Fruit fly (Drosophila melanogaster) whole organism, embryonic: ENCODE data around the gene Argk1.
A peak's percentile ranks its signal among the peaks of the same experiment; 100 is the strongest.

Experiments used
- Aef1 ChIP-seq: fragments of 200-800 bp; sonication (Bioruptor generic); IDR thresholded peaks from 3 replicates; pipeline ENCODE4 v1.3.6; 2022; ENCODE audit warnings: missing biosample characterization, missing genetic modification characterization
- Asciz ChIP-seq: fragments of 200-800 bp; sonication (Bioruptor generic); optimal IDR thresholded peaks from 2 replicates; lab custom pipeline; 2017; ENCODE audit warnings: missing biosample characterization, mild to moderate bottlenecking, missing genetic modification characterization, missing genetic modification reagents
- CG10565 ChIP-seq: fragments of 200-800 bp; sonication (Bioruptor generic); optimal IDR thresholded peaks from 3 replicates; lab custom pipeline; 2016; ENCODE audit warnings: missing biosample characterization, mild to moderate bottlenecking, missing genetic modification characterization
- CG1233 ChIP-seq: fragments of 200-800 bp; sonication (Bioruptor generic); optimal IDR thresholded peaks from 4 replicates; lab custom pipeline; 2018; ENCODE audit warnings: missing biosample characterization, mild to moderate bottlenecking, missing genetic modification characterization
- CG13123 ChIP-seq: fragments of 200-800 bp; sonication (Bioruptor generic); optimal IDR thresholded peaks from 2 replicates; lab custom pipeline; 2016; ENCODE audit warnings: missing biosample characterization, missing genetic modification characterization
- CG15479 ChIP-seq: fragments of 200-800 bp; sonication (Bioruptor generic); optimal IDR thresholded peaks from 3 replicates; lab custom pipeline; 2019; ENCODE audit warnings: missing biosample characterization, mild to moderate bottlenecking, missing genetic modification characterization, moderate library complexity
- CG15696 ChIP-seq: fragments of 200-800 bp; sonication (Bioruptor generic); optimal IDR thresholded peaks from 2 replicates; lab custom pipeline; 2019; ENCODE audit warnings: missing biosample characterization, mild to moderate bottlenecking, missing genetic modification characterization, moderate library complexity
- CG16863 ChIP-seq: fragments of 200-800 bp; sonication (Bioruptor generic); optimal IDR thresholded peaks from 3 replicates; lab custom pipeline; 2016; ENCODE audit warnings: missing biosample characterization, missing genetic modification characterization
- CG17385 ChIP-seq: fragments of 200-800 bp; sonication (Bioruptor generic); optimal IDR thresholded peaks from 3 replicates; lab custom pipeline; 2018; ENCODE audit warnings: missing biosample characterization, mild to moderate bottlenecking, missing genetic modification characterization
- CG17802 ChIP-seq: fragments of 200-800 bp; sonication (Bioruptor generic); optimal IDR thresholded peaks from 2 replicates; lab custom pipeline; 2018; ENCODE audit warnings: missing biosample characterization, mild to moderate bottlenecking, missing genetic modification characterization, moderate library complexity
- CG2678 ChIP-seq: fragments of 200-800 bp; sonication (Bioruptor generic); optimal IDR thresholded peaks from 3 replicates; lab custom pipeline; 2019; ENCODE audit warnings: missing biosample characterization, mild to moderate bottlenecking, missing genetic modification characterization, moderate library complexity
- CG30020 ChIP-seq: fragments of 200-800 bp; optimal IDR thresholded peaks from 2 replicates; lab custom pipeline; 2019; ENCODE audit warnings: missing biosample characterization, mild to moderate bottlenecking, missing genetic modification characterization, moderate library complexity
- CG32772 ChIP-seq: fragments of 200-800 bp; sonication (Bioruptor generic); IDR thresholded peaks from 2 replicates; pipeline ENCODE4 v1.3.6; 2022; ENCODE audit warnings: missing biosample characterization, missing genetic modification characterization
- CG34224 ChIP-seq: fragments of 200-800 bp; sonication (Bioruptor generic); IDR thresholded peaks from 3 replicates; pipeline ENCODE4 v1.3.6; 2022; ENCODE audit warnings: missing biosample characterization, missing genetic modification characterization; ENCODE audit not compliant: partially characterized antibody
- CG5180 ChIP-seq: fragments of 200-800 bp; sonication (Bioruptor generic); optimal IDR thresholded peaks from 3 replicates; lab custom pipeline; 2017; ENCODE audit warnings: missing biosample characterization, missing genetic modification characterization, mild to moderate bottlenecking, moderate library complexity, missing genetic modification reagents
- Deaf1 ChIP-seq: fragments of 200-800 bp; optimal IDR thresholded peaks from 3 replicates; lab custom pipeline; 2019; ENCODE audit warnings: missing biosample characterization, mild to moderate bottlenecking, missing genetic modification characterization, moderate library complexity
- Dll ChIP-seq: fragments of 200-800 bp; sonication (Bioruptor generic); IDR thresholded peaks from 4 replicates; pipeline ENCODE4 v1.3.6; 2022; ENCODE audit warnings: missing biosample characterization, missing genetic modification characterization; ENCODE audit not compliant: partially characterized antibody
- ERR ChIP-seq: fragments of 200-800 bp; sonication (Bioruptor generic); optimal IDR thresholded peaks from 2 replicates; lab custom pipeline; 2016; ENCODE audit warnings: missing biosample characterization, missing genetic modification characterization
- Fer1 ChIP-seq: fragments of 200-800 bp; sonication (Bioruptor generic); optimal IDR thresholded peaks from 2 replicates; lab custom pipeline; 2017; ENCODE audit warnings: missing biosample characterization, mild to moderate bottlenecking, missing genetic modification characterization
- GATAe ChIP-seq: fragments of 200-800 bp; sonication (Bioruptor generic); conservative IDR thresholded peaks from 2 replicates; pipeline ENCODE4 v1.3.6; 2022; ENCODE audit warnings: missing biosample characterization, missing genetic modification characterization
- HmgD ChIP-seq: fragments of 200-800 bp; sonication (Bioruptor generic); optimal IDR thresholded peaks from 3 replicates; lab custom pipeline; 2016; ENCODE audit warnings: missing biosample characterization, missing genetic modification characterization
- Hr51 ChIP-seq, 2 experiments: fragments of 200-800 bp; sonication (Bioruptor generic); optimal IDR thresholded peaks; 2 replicates in 1 of 2; 3 replicates in 1 of 2; lab custom pipeline; 2016 to 2018; ENCODE audit warnings: missing biosample characterization in 2 of 2, missing genetic modification characterization in 2 of 2, mild to moderate bottlenecking in 1 of 2, moderate library complexity in 1 of 2
- Med ChIP-seq: fragments of 200-800 bp; sonication (Bioruptor generic); peaks from one replicate; lab custom pipeline; 2016; ENCODE audit warnings: missing biosample characterization, missing genetic modification characterization, mild to moderate bottlenecking, inconsistent platforms, moderate library complexity
- Nf-YB ChIP-seq: fragments of 200-800 bp; sonication (Bioruptor generic); optimal IDR thresholded peaks from 3 replicates; lab custom pipeline; 2019; ENCODE audit warnings: missing biosample characterization, mild to moderate bottlenecking, missing genetic modification characterization, moderate library complexity
- Nf-YC ChIP-seq: fragments of 200-800 bp; optimal IDR thresholded peaks from 3 replicates; lab custom pipeline; 2019; ENCODE audit warnings: missing biosample characterization, mild to moderate bottlenecking, missing genetic modification characterization, moderate library complexity
- Stat92E ChIP-seq, 3 experiments: fragments of >200 bp in 2 of 3; fragments of 200-800 bp in 1 of 3; sonication (Bioruptor generic) in 1 of 3; optimal IDR thresholded peaks; 2 replicates each; lab custom pipeline; 2017 to 2019; ENCODE audit warnings: missing biosample characterization in 3 of 3, missing genetic modification characterization in 3 of 3, mild to moderate bottlenecking in 1 of 3, moderate library complexity in 1 of 3
- bbx ChIP-seq: fragments of 200-800 bp; sonication (Bioruptor generic); IDR thresholded peaks from 2 replicates; pipeline ENCODE4 v1.3.6; 2022; ENCODE audit warnings: missing biosample characterization, missing genetic modification characterization; ENCODE audit not compliant: partially characterized antibody
- cad ChIP-seq: fragments of >200 bp; optimal IDR thresholded peaks from 2 replicates; lab custom pipeline; 2017; ENCODE audit warnings: missing biosample characterization, missing genetic modification characterization
- chinmo ChIP-seq: fragments of 200-800 bp; sonication (Bioruptor generic); IDR thresholded peaks from 4 replicates; pipeline ENCODE4 v1.3.6; 2022; ENCODE audit warnings: missing biosample characterization, missing genetic modification characterization; ENCODE audit not compliant: partially characterized antibody
- ci ChIP-seq: fragments of 200-800 bp; sonication (Bioruptor generic); IDR thresholded peaks from 3 replicates; pipeline ENCODE4 v1.3.6; 2022; ENCODE audit warnings: missing biosample characterization, missing genetic modification characterization
- exex ChIP-seq: fragments of 200-800 bp; sonication (Bioruptor generic); optimal IDR thresholded peaks from 4 replicates; lab custom pipeline; 2018; ENCODE audit warnings: missing biosample characterization, mild to moderate bottlenecking, missing genetic modification characterization, moderate library complexity
- gce ChIP-seq: fragments of 200-800 bp; sonication (Bioruptor generic); IDR thresholded peaks from 3 replicates; pipeline ENCODE4 v1.3.6; 2022; ENCODE audit warnings: missing biosample characterization, missing genetic modification characterization
- grn ChIP-seq: fragments of 200-800 bp; sonication (Bioruptor generic); optimal IDR thresholded peaks from 3 replicates; lab custom pipeline; 2017; ENCODE audit warnings: missing biosample characterization, missing genetic modification characterization
- hkb ChIP-seq, 2 experiments: fragments of 200-800 bp in 1 of 2; fragments of >200 bp in 1 of 2; sonication (Bioruptor generic) in 1 of 2; IDR thresholded peaks in 1 of 2; optimal IDR thresholded peaks in 1 of 2; 2 replicates each; pipeline versions ENCODE4 v1.3.6 to Lab custom; 2017 to 2022; ENCODE audit warnings: missing biosample characterization in 1 of 2, missing genetic modification characterization in 1 of 2
- kah ChIP-seq: fragments of 200-800 bp; sonication (Bioruptor generic); optimal IDR thresholded peaks from 2 replicates; lab custom pipeline; 2018; ENCODE audit warnings: missing biosample characterization, mild to moderate bottlenecking, missing genetic modification characterization
- kni ChIP-seq: fragments of 200-800 bp; sonication (Bioruptor generic); optimal IDR thresholded peaks from 3 replicates; lab custom pipeline; 2017; ENCODE audit warnings: mild to moderate bottlenecking, missing biosample characterization, missing genetic modification reagents, missing genetic modification characterization
- lbe ChIP-seq: fragments of 200-800 bp; sonication (Bioruptor generic); optimal IDR thresholded peaks from 2 replicates; lab custom pipeline; 2016; ENCODE audit warnings: missing biosample characterization, mild to moderate bottlenecking, missing genetic modification characterization
- onecut ChIP-seq: fragments of 200-800 bp; sonication (Bioruptor generic); IDR thresholded peaks from 2 replicates; pipeline ENCODE4 v1.3.6; 2022; ENCODE audit warnings: missing biosample characterization, missing genetic modification characterization
- org-1 ChIP-seq: fragments of 200-800 bp; sonication (Bioruptor generic); optimal IDR thresholded peaks from 2 replicates; lab custom pipeline; 2017; ENCODE audit warnings: missing biosample characterization, missing genetic modification characterization
- pfk ChIP-seq: fragments of 200-800 bp; sonication (Bioruptor generic); optimal IDR thresholded peaks from 2 replicates; lab custom pipeline; 2018; ENCODE audit warnings: missing biosample characterization, mild to moderate bottlenecking, missing genetic modification characterization, moderate library complexity
- phol ChIP-seq: fragments of 200-800 bp; sonication (Bioruptor generic); optimal IDR thresholded peaks from 3 replicates; lab custom pipeline; 2018; ENCODE audit warnings: missing biosample characterization, mild to moderate bottlenecking, missing genetic modification characterization, moderate library complexity
- prd ChIP-seq, 3 experiments: fragments of >200 bp in 2 of 3; fragments of 200-800 bp in 1 of 3; sonication (Bioruptor generic) in 1 of 3; optimal IDR thresholded peaks in 2 of 3; IDR thresholded peaks in 1 of 3; 2 replicates in 2 of 3; 3 replicates in 1 of 3; pipeline versions ENCODE4 v1.3.6 to Lab custom; 2017 to 2022; ENCODE audit warnings: missing biosample characterization in 1 of 3, missing genetic modification characterization in 1 of 3
- sr ChIP-seq: fragments of 200-800 bp; sonication (Bioruptor generic); IDR thresholded peaks from 3 replicates; pipeline ENCODE4 v1.3.6; 2022; ENCODE audit warnings: missing biosample characterization, missing genetic modification characterization
- tll ChIP-seq, 2 experiments: fragments of 200-800 bp in 1 of 2; fragments of >200 bp in 1 of 2; sonication (Bioruptor generic) in 1 of 2; optimal IDR thresholded peaks; 2 replicates each; lab custom pipeline; 2017 to 2019; ENCODE audit warnings: missing biosample characterization in 2 of 2, missing genetic modification characterization in 2 of 2, mild to moderate bottlenecking in 1 of 2, moderate library complexity in 1 of 2
- vvl ChIP-seq: fragments of 200-800 bp; sonication (Bioruptor generic); IDR thresholded peaks from 2 replicates; pipeline ENCODE4 v1.3.6; 2022; ENCODE audit warnings: missing biosample characterization, missing genetic modification characterization
- wor ChIP-seq: fragments of 200-800 bp; sonication (Bioruptor generic); IDR thresholded peaks from 2 replicates; pipeline ENCODE4 v1.3.6; 2022; ENCODE audit warnings: missing biosample characterization, missing genetic modification characterization
- z ChIP-seq: fragments of 200-800 bp; sonication (Bioruptor generic); IDR thresholded peaks from 3 replicates; pipeline ENCODE4 v1.3.6; 2022; ENCODE audit warnings: missing biosample characterization, missing genetic modification characterization
- zfh1 ChIP-seq: fragments of 200-800 bp; sonication (Bioruptor generic); IDR thresholded peaks from 3 replicates; pipeline ENCODE4 v1.3.6; 2022; ENCODE audit warnings: missing biosample characterization, missing genetic modification characterization

The Argk1 gene

DNA sequence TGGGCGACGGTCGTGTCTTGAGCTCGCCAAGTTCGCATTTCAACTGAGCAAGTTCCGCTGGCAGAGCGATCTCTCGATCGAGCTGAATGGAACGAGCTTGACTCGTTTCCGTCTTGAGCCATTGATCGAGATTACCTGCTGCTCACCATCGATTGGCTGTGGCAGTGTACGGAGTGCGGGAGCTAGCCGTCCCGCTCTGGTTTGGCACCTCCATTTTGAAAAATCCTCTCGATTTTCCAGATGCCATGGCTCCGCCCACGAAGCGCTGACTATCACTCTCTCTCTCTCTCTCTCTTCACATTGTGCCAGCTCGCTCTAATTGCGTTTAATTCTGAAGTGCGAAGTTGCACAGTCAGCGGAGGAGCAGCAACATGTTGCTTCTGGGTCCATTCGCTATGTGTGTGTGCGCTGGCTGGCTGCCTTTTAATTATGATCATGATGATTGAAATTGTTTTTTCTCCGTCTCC is 46.6 kb downstream of the Argk1 start, which contains the start of gene Doc2:
Gene Doc2, minus strand, starts transcription at position 51 of the 467 bp plus-strand sequence.
- TF ChIP-seq grn (peak; percentile 17), Med (GFP tag; lab: Kevin White, UChicago) (peak; percentile 42), CG15696 (no peak), exex (tag; lab: Kevin White, UChicago) (no peak), Dll (GFP tag; lab: Robert Waterston, UW) (0 out of 4 replicates have a peak, but pooled peaks have one; percentile 11), Aef1 (GFP tag; lab: Robert Waterston, UW) (no peak), Fer1 (GFP tag; lab: Kevin White, UChicago) (no peak), CG5180 (GFP tag; lab: Kevin White, UChicago) (peak; percentile 62), CG30020 (tag; lab: Kevin White, UChicago) (no peak), CG2678 (tag; lab: Kevin White, UChicago) (no peak), CG17802 (no peak), prd (optimal IDR thresholded peaks at IDR 0.05; lab: Kevin White, UChicago) (no peak), prd (GFP tag; IDR thresholded peaks at IDR 0.05; lab: Robert Waterston, UW) (no peak), ci (0 out of 3 replicates have a peak, but pooled peaks have one; percentile 57), onecut (GFP tag; lab: Robert Waterston, UW) (no peak), Asciz (GFP tag; lab: Kevin White, UChicago) (no peak), GATAe (GFP tag; lab: Robert Waterston, UW) (no peak), CG15479 (GFP tag; lab: Kevin White, UChicago) (peak; percentile 78), zfh1 (GFP tag; lab: Robert Waterston, UW) (no peak), chinmo (peak; percentile 71; the same call in 2 of the 4 replicates), kni (peak; percentile 68), bbx (GFP tag; lab: Robert Waterston, UW) (peak; percentile 44), sr (GFP tag; lab: Robert Waterston, UW) (peak; percentile 76), CG32772 (GFP tag; lab: Robert Waterston, UW) (no peak), hkb (optimal IDR thresholded peaks at IDR 0.05; lab: Kevin White, UChicago) (no peak), hkb (GFP tag; IDR thresholded peaks at IDR 0.05; lab: Robert Waterston, UW) (no peak), wor (GFP tag; lab: Robert Waterston, UW) (no peak), vvl (GFP tag; lab: Robert Waterston, UW) (peak; percentile 46), lbe (GFP tag; lab: Kevin White, UChicago) (no peak), Nf-YC (peak; percentile 99), z (GFP tag; lab: Robert Waterston, UW) (peak; percentile 77), CG16863 (GFP tag; lab: Kevin White, UChicago) (no peak), gce (GFP tag; lab: Robert Waterston, UW) (0 out of 3 replicates have a peak, but pooled peaks have one; percentile 18), cad (GFP tag; lab: Kevin White, UChicago) (no peak), CG17385 (no peak), kah (GFP tag; lab: Kevin White, UChicago) (peak; percentile 53), HmgD (GFP tag; lab: Kevin White, UChicago) (peak; percentile 37), Deaf1 (tag; lab: Kevin White, UChicago) (peak; percentile 33), Nf-YB (peak; percentile 99), pfk (GFP tag; lab: Kevin White, UChicago) (no peak), org-1 (no peak), CG34224 (peak; percentile 12; the same call in 1 of the 3 replicates), Hr51 (GFP tag; optimal IDR thresholded peaks at IDR 0.05; lab: Kevin White, UChicago) (no peak), CG1233 (GFP tag; lab: Kevin White, UChicago) (no peak), phol (tag; lab: Kevin White, UChicago) (peak; percentile 58), ERR (GFP tag; lab: Kevin White, UChicago) (no peak), tll (GFP tag; optimal IDR thresholded peaks at IDR 0.05; lab: Kevin White, UChicago) (peak in 1 of 2 experiments; percentile 38), CG13123 (no peak), Stat92E (GFP tag; optimal IDR thresholded peaks at IDR 0.05; lab: Kevin White, UChicago) (peak in 1 of 3 experiments; percentile 53), CG10565 (GFP tag; lab: Kevin White, UChicago) (no peak)
